Fruit fly (Drosophila melanogaster) whole organism: Measurements from ENCODE around the gene regucalcin.

Experiments
- CG8478 ChIP-seq: fragments of >200 bp; optimal IDR thresholded peaks from 2 replicates; lab custom pipeline; 2018; ENCODE audit warnings: inconsistent platforms
- Dll ChIP-seq: fragments of >200 bp; optimal IDR thresholded peaks from 2 replicates; lab custom pipeline; 2017
- psq ChIP-seq: fragments of >200 bp; optimal IDR thresholded peaks from 2 replicates; lab custom pipeline; 2017
- usp ChIP-seq: fragments of >200 bp; optimal IDR thresholded peaks from 2 replicates; lab custom pipeline; 2017; ENCODE audit warnings: missing biosample characterization, missing genetic modification characterization, mixed read lengths

DNA sequence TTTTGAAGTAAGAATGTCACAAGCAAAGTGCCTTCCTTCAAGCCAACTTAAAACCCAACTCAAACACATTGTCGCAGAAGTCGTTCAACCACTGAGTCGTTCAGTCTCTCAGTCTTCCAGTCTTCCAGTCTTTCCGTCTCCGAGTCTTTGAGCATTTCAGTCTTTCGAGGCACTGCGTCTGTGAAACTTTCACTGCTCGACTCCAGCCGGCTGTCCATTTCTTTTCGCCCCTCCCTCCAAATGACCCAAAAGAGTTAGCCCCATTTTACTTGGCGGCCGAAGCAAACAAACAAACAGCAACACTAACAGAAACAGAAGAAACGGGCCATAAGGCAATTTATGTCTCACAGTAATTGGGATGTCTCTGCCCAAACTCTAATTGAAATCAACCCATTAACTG is 11.2 kb upstream of the regucalcin start:
- TF ChIP-seq usp (GFP tag; lab: Kevin White, UChicago) (no peak), Dll (lab: Kevin White, UChicago) (no peak), CG8478 (no peak), psq (lab: Kevin White, UChicago) (no peak)
